Worm (Caenorhabditis elegans) whole organism, young adult: ENCODE measurements around the gene mrpl-49.

ENCODE experiments used
- D2030.7 ChIP-seq: fragments of 200-800 bp; sonication (Bioruptor generic); IDR thresholded peaks from 2 replicates; pipeline ENCODE4 v1.3.6; 2022; ENCODE audit warnings: missing genetic modification reagents, missing genetic modification characterization, missing compliant biosample characterization
- F10E7.11 ChIP-seq: sonication (generic microtip); optimal IDR thresholded peaks from 2 replicates; lab custom pipeline; 2017; ENCODE audit warnings: mild to moderate bottlenecking, missing genetic modification characterization, moderate library complexity, missing compliant biosample characterization
- F23B12.7 ChIP-seq: sonication (generic microtip); optimal IDR thresholded peaks from 2 replicates; lab custom pipeline; 2017; ENCODE audit warnings: missing genetic modification characterization, mild to moderate bottlenecking, missing compliant biosample characterization, antibody characterized with exemption, moderate library complexity; ENCODE audit not compliant: insufficient read depth
- F33H1.4 ChIP-seq: fragments of 200-800 bp; sonication (Bioruptor generic); IDR thresholded peaks from 2 replicates; pipeline ENCODE4 v1.3.6; 2022; ENCODE audit warnings: missing genetic modification reagents, missing genetic modification characterization, missing compliant biosample characterization
- F37B4.10 ChIP-seq: fragments of 200-800 bp; sonication (Bioruptor generic); IDR thresholded peaks from 2 replicates; pipeline ENCODE4 v1.3.6; 2022; ENCODE audit warnings: missing genetic modification characterization, missing compliant biosample characterization
- F39B2.1 ChIP-seq: fragments of 200-800 bp; sonication (Bioruptor generic); IDR thresholded peaks from 2 replicates; pipeline ENCODE4 v1.3.6; 2022; ENCODE audit warnings: missing genetic modification reagents, missing genetic modification characterization, missing compliant biosample characterization
- F49E8.2 ChIP-seq: sonication (generic microtip); optimal IDR thresholded peaks from 3 replicates; lab custom pipeline; 2017; ENCODE audit warnings: missing genetic modification characterization, mild to moderate bottlenecking, missing compliant biosample characterization, antibody characterized with exemption, moderate library complexity; ENCODE audit not compliant: insufficient read depth
- T07F8.4 ChIP-seq: sonication (generic microtip); optimal IDR thresholded peaks from 2 replicates; lab custom pipeline; 2016; ENCODE audit warnings: mild to moderate bottlenecking, missing genetic modification characterization, moderate library complexity, missing compliant biosample characterization
- Y67H2A.10 ChIP-seq: fragments of 200-800 bp; sonication (Bioruptor generic); conservative IDR thresholded peaks from 2 replicates; pipeline ENCODE4 v1.3.6; 2022; ENCODE audit warnings: missing genetic modification reagents, missing genetic modification characterization, missing compliant biosample characterization
- ama-1 ChIP-seq, 3 experiments: fragments of 150-350 bp in 1 of 3; sonication (generic microtip) in 2 of 3; optimal IDR thresholded peaks; 2 replicates each; lab custom pipeline; 2014 to 2018; ENCODE audit warnings: missing biosample characterization in 2 of 3, missing genetic modification characterization in 2 of 3, missing genetic modification reagents in 2 of 3
- attf-3 ChIP-seq: fragments of 200-800 bp; sonication (Bioruptor generic); conservative IDR thresholded peaks from 2 replicates; pipeline ENCODE4 v1.3.6; 2022; ENCODE audit warnings: missing genetic modification reagents, missing genetic modification characterization, missing compliant biosample characterization
- attf-6 ChIP-seq: fragments of 200-800 bp; sonication (Bioruptor generic); IDR thresholded peaks from 2 replicates; pipeline ENCODE4 v1.3.6; 2022; ENCODE audit warnings: missing genetic modification reagents, missing genetic modification characterization, missing compliant biosample characterization
- cebp-2 ChIP-seq: fragments of 200-800 bp; sonication (Bioruptor generic); IDR thresholded peaks from 2 replicates; pipeline ENCODE4 v1.3.6; 2022; ENCODE audit warnings: missing genetic modification characterization, missing compliant biosample characterization
- ceh-91 ChIP-seq: fragments of 200-800 bp; sonication (Bioruptor generic); IDR thresholded peaks from 2 replicates; pipeline ENCODE4 v1.3.6; 2022; ENCODE audit warnings: missing genetic modification reagents, missing genetic modification characterization, missing compliant biosample characterization
- chd-7 ChIP-seq: sonication (generic microtip); optimal IDR thresholded peaks from 2 replicates; lab custom pipeline; 2016; ENCODE audit warnings: mild to moderate bottlenecking, missing genetic modification characterization, moderate library complexity, missing compliant biosample characterization
- die-1 ChIP-seq: sonication (generic microtip); optimal IDR thresholded peaks from 2 replicates; lab custom pipeline; 2016; ENCODE audit warnings: missing genotype, mild to moderate bottlenecking, missing genetic modification characterization, missing compliant biosample characterization
- dpff-1 ChIP-seq: sonication (generic microtip); optimal IDR thresholded peaks from 2 replicates; lab custom pipeline; 2017; ENCODE audit warnings: mild to moderate bottlenecking, missing genetic modification characterization, missing compliant biosample characterization
- egl-18 ChIP-seq: fragments of 200-800 bp; sonication (Bioruptor generic); IDR thresholded peaks from 2 replicates; pipeline ENCODE4 v1.3.6; 2022; ENCODE audit warnings: missing genetic modification reagents, missing genetic modification characterization, missing compliant biosample characterization
- ets-4 ChIP-seq: fragments of 200-800 bp; sonication (Bioruptor generic); optimal IDR thresholded peaks from 2 replicates; lab custom pipeline; 2018; ENCODE audit warnings: mild to moderate bottlenecking, missing genetic modification characterization, missing compliant biosample characterization
- fkh-3 ChIP-seq: sonication (generic microtip); optimal IDR thresholded peaks from 2 replicates; lab custom pipeline; 2016; ENCODE audit warnings: mild to moderate bottlenecking, missing genetic modification characterization, missing compliant biosample characterization
- hmg-1.2 ChIP-seq: fragments of 200-800 bp; sonication (Bioruptor generic); IDR thresholded peaks from 2 replicates; pipeline ENCODE4 v1.3.6; 2022; ENCODE audit warnings: missing genetic modification reagents, missing genetic modification characterization, missing compliant biosample characterization
- hmg-20 ChIP-seq: fragments of 200-800 bp; sonication (Bioruptor generic); IDR thresholded peaks from 2 replicates; pipeline ENCODE4 v1.3.6; 2022; ENCODE audit warnings: missing genetic modification reagents, missing genetic modification characterization, missing compliant biosample characterization
- lin-35 ChIP-seq, 3 experiments: fragments of 150-350 bp in 2 of 3; sonication (generic microtip) in 1 of 3; optimal IDR thresholded peaks; 2 replicates each; lab custom pipeline; 2014 to 2018; ENCODE audit warnings: missing biosample characterization in 3 of 3, missing genetic modification characterization in 3 of 3, missing genetic modification reagents in 3 of 3
- lin-40 ChIP-seq: sonication (generic microtip); optimal IDR thresholded peaks from 2 replicates; lab custom pipeline; 2016; ENCODE audit warnings: missing genetic modification characterization, mild to moderate bottlenecking, missing compliant biosample characterization, missing genotype, missing genetic modification reagents
- lin-54 ChIP-seq: fragments of 200-800 bp; sonication (Bioruptor generic); optimal IDR thresholded peaks from 2 replicates; lab custom pipeline; 2018; ENCODE audit warnings: mild to moderate bottlenecking, missing genetic modification characterization, missing compliant biosample characterization
- madf-10 ChIP-seq: sonication (generic microtip); optimal IDR thresholded peaks from 2 replicates; lab custom pipeline; 2016; ENCODE audit warnings: mild to moderate bottlenecking, missing genetic modification characterization, missing compliant biosample characterization
- madf-6 ChIP-seq: fragments of 200-800 bp; sonication (Bioruptor generic); IDR thresholded peaks from 2 replicates; pipeline ENCODE4 v1.3.6; 2022; ENCODE audit warnings: missing genetic modification reagents, missing genetic modification characterization, missing compliant biosample characterization
- mcd-1 ChIP-seq: fragments of 200-800 bp; sonication (Bioruptor generic); IDR thresholded peaks from 2 replicates; pipeline ENCODE4 v1.3.6; 2022; ENCODE audit warnings: missing genetic modification reagents, missing genetic modification characterization, missing compliant biosample characterization
- mel-28 ChIP-seq: sonication (generic microtip); optimal IDR thresholded peaks from 2 replicates; lab custom pipeline; 2016; ENCODE audit warnings: borderline replicate concordance, mild to moderate bottlenecking, missing genetic modification characterization, missing compliant biosample characterization
- mxl-1 ChIP-seq: sonication (generic microtip); optimal IDR thresholded peaks from 2 replicates; lab custom pipeline; 2016; ENCODE audit warnings: missing genetic modification characterization, missing compliant biosample characterization
- rpc-1 ChIP-seq, 2 experiments: fragments of 150-350 bp in 1 of 2; sonication (generic microtip) in 1 of 2; optimal IDR thresholded peaks; 2 replicates each; lab custom pipeline; 2014 to 2018; ENCODE audit warnings: missing biosample characterization in 1 of 2, missing genetic modification characterization in 1 of 2, missing genetic modification reagents in 1 of 2, missing genotype in 1 of 2
- sea-2 ChIP-seq: fragments of 200-800 bp; sonication (Bioruptor generic); IDR thresholded peaks from 2 replicates; pipeline ENCODE4 v1.3.6; 2022; ENCODE audit warnings: missing genetic modification characterization, missing compliant biosample characterization
- unc-130 ChIP-seq: sonication (generic microtip); optimal IDR thresholded peaks from 2 replicates; lab custom pipeline; 2016; ENCODE audit warnings: missing genetic modification reagents, missing genetic modification characterization, missing compliant biosample characterization
- zim-3 ChIP-seq: sonication (generic microtip); optimal IDR thresholded peaks from 2 replicates; lab custom pipeline; 2017; ENCODE audit warnings: mild to moderate bottlenecking, missing genetic modification characterization, moderate library complexity, missing compliant biosample characterization
- ztf-3 ChIP-seq: fragments of 200-800 bp; sonication (Bioruptor generic); optimal IDR thresholded peaks from 2 replicates; lab custom pipeline; 2018; ENCODE audit warnings: mild to moderate bottlenecking, missing genetic modification characterization, missing compliant biosample characterization

The mrpl-49 gene

DNA sequence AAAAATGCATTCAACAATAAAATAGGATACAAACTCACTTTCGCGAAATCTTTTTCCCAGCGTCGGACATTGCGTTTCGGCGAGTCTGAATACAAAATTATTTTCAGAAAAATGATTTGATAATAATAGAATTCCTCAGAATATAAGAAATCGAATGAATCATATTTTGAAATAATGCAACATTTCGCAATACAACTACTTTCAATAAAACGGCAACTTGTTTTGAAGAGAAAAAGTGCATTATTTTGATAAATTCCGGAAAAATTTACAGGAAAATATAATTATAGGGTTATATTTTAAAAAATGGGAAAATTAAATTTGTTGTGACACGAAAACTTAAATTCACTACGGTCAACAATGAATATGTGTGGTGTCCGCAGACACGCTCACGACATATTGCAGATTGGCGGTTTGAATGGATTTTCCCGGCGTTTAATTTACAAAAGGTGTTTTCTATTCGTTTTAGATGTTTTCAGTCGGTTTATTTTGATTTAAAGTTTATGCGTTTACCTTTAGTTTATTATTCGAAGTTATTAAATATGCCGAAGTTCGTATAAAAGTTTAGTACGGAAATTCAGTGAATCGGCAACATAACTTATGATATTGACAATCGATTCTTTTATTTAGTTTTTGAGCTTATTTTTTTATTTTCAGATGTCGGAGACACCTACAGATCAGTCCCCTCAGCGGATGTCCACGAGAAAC is 35.0 kb downstream of the mrpl-49 start, which contains the start of the genes abcf-1 and scc-3 (continued):
- peak; percentile 25 for TF ChIP-seq F23B12.7 (tag; lab: Kevin White, UChicago)
- TF ChIP-seq mxl-1 (tag; lab: Kevin White, UChicago) = no peak
- peak; percentile 35 for TF ChIP-seq lin-54 (GFP tag; lab: Kevin White, UChicago)
- TF ChIP-seq attf-6 (GFP tag; lab: Robert Waterston, UW) = no peak
- peak; percentile 64 for TF ChIP-seq attf-3 (GFP tag; lab: Robert Waterston, UW)
- TF ChIP-seq ztf-3 (GFP tag; lab: Kevin White, UChicago) = no peak
- TF ChIP-seq mcd-1 (GFP tag; lab: Robert Waterston, UW) = no peak
- TF ChIP-seq egl-18 (GFP tag; lab: Robert Waterston, UW) = no peak
- TF ChIP-seq hmg-20 (GFP tag; lab: Robert Waterston, UW) = no peak
- peak; percentile 81; the same call in 1 of the 2 replicates for TF ChIP-seq madf-6 (GFP tag; lab: Robert Waterston, UW)
- TF ChIP-seq fkh-3 (tag; lab: Kevin White, UChicago) = no peak
- no peak for TF ChIP-seq chd-7 (tag; lab: Kevin White, UChicago)
- no peak for TF ChIP-seq madf-10
- TF ChIP-seq unc-130 (GFP tag; lab: Kevin White, UChicago) = no peak
- TF ChIP-seq ceh-91 (GFP tag; lab: Robert Waterston, UW) = peak; percentile 61

DNA sequence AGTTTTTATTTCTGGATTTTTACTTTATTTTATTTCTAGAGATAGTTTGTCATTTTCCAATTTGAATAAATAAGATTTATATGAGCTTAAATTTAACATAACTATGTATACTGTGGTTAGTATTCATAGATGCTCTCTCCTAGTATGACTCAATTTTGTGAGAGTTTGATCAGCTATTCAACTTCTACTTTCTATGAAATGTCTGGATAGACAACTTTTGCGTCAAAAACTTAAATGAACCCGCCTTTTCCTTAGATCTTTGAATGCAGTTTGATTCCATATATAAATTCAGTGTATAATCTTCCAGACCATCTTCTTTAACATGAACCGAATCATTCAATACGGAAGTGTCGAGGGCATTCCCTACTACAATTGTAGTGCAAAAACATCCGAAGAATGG is 40.5 kb downstream of the mrpl-49 start, which contains the start of gene srt-43:
Gene srt-43 (plus strand): TSS at position 301 of the 400 bp plus-strand sequence.
- TF ChIP-seq madf-10 = no peak
- no peak for TF ChIP-seq F49E8.2
- no peak for TF ChIP-seq ets-4 (GFP tag; lab: Kevin White, UChicago)
- TF ChIP-seq zim-3 (tag; lab: Kevin White, UChicago) = no peak
- no peak for TF ChIP-seq ama-1 (optimal IDR thresholded peaks at IDR 0.05; lab: Kevin White, UChicago)
- no peak for TF ChIP-seq ama-1 (GFP tag; optimal IDR thresholded peaks at IDR 0.05; lab: Kevin White, UChicago)
- TF ChIP-seq dpff-1 (tag; lab: Kevin White, UChicago) = no peak
- no peak for TF ChIP-seq lin-40
- TF ChIP-seq D2030.7 (GFP tag; lab: Robert Waterston, UW) = no peak
- no peak for TF ChIP-seq lin-35 (GFP tag; optimal IDR thresholded peaks at IDR 0.05; lab: Kevin White, UChicago)
- TF ChIP-seq F10E7.11 = no peak
- TF ChIP-seq sea-2 = no peak
- no peak for TF ChIP-seq F39B2.1 (GFP tag; lab: Robert Waterston, UW)
- TF ChIP-seq, all 124 proteins: peak for 0

DNA sequence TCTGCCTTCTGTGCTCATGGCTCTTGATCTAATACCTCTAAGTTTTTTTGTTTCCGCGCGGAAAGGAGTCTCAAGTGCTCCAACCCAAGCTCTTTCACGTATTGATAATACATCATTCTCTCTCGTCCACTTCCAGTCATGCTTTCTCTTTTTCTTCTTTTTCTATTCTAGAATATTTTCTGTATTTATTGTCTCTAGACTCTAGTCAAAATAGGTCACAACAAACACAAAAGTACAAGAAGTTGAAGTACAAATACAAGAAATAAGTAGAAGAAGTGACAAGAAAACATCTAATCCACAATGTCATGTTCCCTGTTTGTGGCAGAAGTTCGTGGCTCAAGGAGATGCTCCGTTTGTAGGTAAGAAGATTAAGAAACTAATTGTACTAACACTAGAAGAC is 44.8 kb downstream of the mrpl-49 start, which contains the start of gene ZC455.1:
Gene ZC455.1 (plus strand): TSS at position 301 of the 400 bp plus-strand sequence.
- TF ChIP-seq cebp-2 (no peak), rpc-1 (optimal IDR thresholded peaks at IDR 0.05; lab: Kevin White, UChicago) (no peak), rpc-1 (tag; optimal IDR thresholded peaks at IDR 0.05; lab: Kevin White, UChicago) (no peak), Y67H2A.10 (no peak), mel-28 (tag; lab: Kevin White, UChicago) (no peak), die-1 (tag; lab: Kevin White, UChicago) (no peak), hmg-1.2 (GFP tag; lab: Robert Waterston, UW) (no peak), chd-7 (tag; lab: Kevin White, UChicago) (no peak), F33H1.4 (GFP tag; lab: Robert Waterston, UW) (no peak), T07F8.4 (tag; lab: Kevin White, UChicago) (no peak), F37B4.10 (GFP tag; lab: Robert Waterston, UW) (no peak), dpff-1 (tag; lab: Kevin White, UChicago) (no peak)
- TF ChIP-seq, all 124 proteins: peak for 0
